Fruit fly (Drosophila melanogaster): ENCODE measurements around the gene CecC.

The CecC gene

dm6 chr3R:30195606-30196049 lies 20.7 kb upstream of the CecC start (continued):
- TF ChIP-seq CG31388 (GFP tag; optimal IDR thresholded peaks at IDR 0.05) (no peak), bigmax (GFP tag; optimal IDR thresholded peaks at IDR 0.05) (peak; percentile 83), CG31365 (tag; optimal IDR thresholded peaks at IDR 0.05) (peak; percentile 58), luna (GFP tag; optimal IDR thresholded peaks at IDR 0.05) (no peak), Atf6 (GFP tag; IDR thresholded peaks at IDR 0.05) (peak; percentile 15; the same call in 1 of the 2 replicates), CG3065 (GFP tag; optimal IDR thresholded peaks at IDR 0.05) (peak; percentile 22), CG4404 (GFP tag; IDR thresholded peaks at IDR 0.05) (no peak), CG16813 (GFP tag; IDR thresholded peaks at IDR 0.05; ENCODE audit: partially characterized antibody) (no peak), fd64A (GFP tag; optimal IDR thresholded peaks at IDR 0.05) (no peak), Myb (GFP tag; optimal IDR thresholded peaks at IDR 0.05) (peak; percentile 42), Doc3 (GFP tag; IDR thresholded peaks at IDR 0.05; ENCODE audit: partially characterized antibody) (no peak), CG10959 (GFP tag; IDR thresholded peaks at IDR 0.05) (no peak), CG14860 (GFP tag; IDR thresholded peaks at IDR 0.05; ENCODE audit: partially characterized antibody) (no peak), onecut (GFP tag; IDR thresholded peaks at IDR 0.05) (no peak), wor (GFP tag; IDR thresholded peaks at IDR 0.05) (no peak), Scr (GFP tag; IDR thresholded peaks at IDR 0.05; ENCODE audit: partially characterized antibody) (no peak), sqz (GFP tag; optimal IDR thresholded peaks at IDR 0.05) (no peak), Hmr (GFP tag; optimal IDR thresholded peaks at IDR 0.05) (peak; percentile 74), CG9817 (tag; optimal IDR thresholded peaks at IDR 0.05) (peak; percentile 46), CG1792 (GFP tag; optimal IDR thresholded peaks at IDR 0.05) (no peak), hkb (optimal IDR thresholded peaks at IDR 0.05) (no peak), hkb (GFP tag; IDR thresholded peaks at IDR 0.05) (peak; percentile 33; the same call in 1 of the 2 replicates), toy (GFP tag; IDR thresholded peaks at IDR 0.05) (0 out of 2 replicates have a peak, but pooled peaks have one; percentile 27), CG17829 (tag; optimal IDR thresholded peaks at IDR 0.05) (peak; percentile 10), NFAT (GFP tag; IDR thresholded peaks at IDR 0.05) (peak; percentile 74), ro (GFP tag; IDR thresholded peaks at IDR 0.05) (no peak), CG12299 (tag; optimal IDR thresholded peaks at IDR 0.05) (no peak), CG1832 (GFP tag; optimal IDR thresholded peaks at IDR 0.05) (no peak), chn (GFP tag; optimal IDR thresholded peaks at IDR 0.05) (no peak), CG6791 (GFP tag; IDR thresholded peaks at IDR 0.05; ENCODE audit: partially characterized antibody) (0 out of 3 replicates have a peak, but pooled peaks have one; percentile 35), sob (GFP tag; IDR thresholded peaks at IDR 0.05) (peak; percentile 68), ranshi (GFP tag; IDR thresholded peaks at IDR 0.05) (no peak), CG17612 (GFP tag; IDR thresholded peaks at IDR 0.05) (peak; percentile 35; the same call in 1 of the 2 replicates), CG11456 (GFP tag; IDR thresholded peaks at IDR 0.05) (peak; percentile 83), oc (tag; optimal IDR thresholded peaks at IDR 0.05) (no peak), stwl (tag; optimal IDR thresholded peaks at IDR 0.05) (no peak), Ssrp (tag; optimal IDR thresholded peaks at IDR 0.05) (no peak), Eip74EF (GFP tag; optimal IDR thresholded peaks at IDR 0.05) (no peak), CG6854 (GFP tag; optimal IDR thresholded peaks at IDR 0.05) (peak; percentile 25), kni (GFP tag; optimal IDR thresholded peaks at IDR 0.05) (no peak), p53 (GFP tag; optimal IDR thresholded peaks at IDR 0.05) (no peak), Mrtf (GFP tag; IDR thresholded peaks at IDR 0.05) (0 out of 3 replicates have a peak, but pooled peaks have one; percentile 58), corto (GFP tag; optimal IDR thresholded peaks at IDR 0.05) (no peak), Dek (tag; optimal IDR thresholded peaks at IDR 0.05) (peak; percentile 46), pan (optimal IDR thresholded peaks at IDR 0.05) (no peak), pan (GFP tag; optimal IDR thresholded peaks at IDR 0.05 in 1 of 2, IDR thresholded peaks at IDR 0.05 in 1 of 2) (peak in 1 of 2 experiments; percentile 55), br (optimal IDR thresholded peaks at IDR 0.05) (no peak), MTF-1 (GFP tag; optimal IDR thresholded peaks at IDR 0.05; ENCODE audit: borderline replicate concordance) (no peak), CG1024 (GFP tag; IDR thresholded peaks at IDR 0.05) (no peak), CG8290 (GFP tag; optimal IDR thresholded peaks at IDR 0.05) (no peak), CG8290 (tag; optimal IDR thresholded peaks at IDR 0.05) (peak in 1 of 2 experiments; percentile 86)

All from whole organism, embryonic.